Worm (Caenorhabditis elegans) whole organism, L1 larva: Measurements from ENCODE around the gene fbxa-15.

Experiments used
- C04F5.9 ChIP-seq: sonication (generic microtip); optimal IDR thresholded peaks from 2 replicates; lab custom pipeline; 2016; ENCODE audit warnings: missing genetic modification characterization, missing compliant biosample characterization
- C16A3.4 ChIP-seq: fragments of 150-350 bp; optimal IDR thresholded peaks from 2 replicates; lab custom pipeline; 2014; ENCODE audit warnings: missing biosample characterization, missing genetic modification characterization
- C34B4.2 ChIP-seq: sonication (generic microtip); optimal IDR thresholded peaks from 2 replicates; lab custom pipeline; 2017; ENCODE audit warnings: mild to moderate bottlenecking, missing genetic modification characterization, missing compliant biosample characterization
- aha-1 ChIP-seq: fragments of 150-350 bp; optimal IDR thresholded peaks from 2 replicates; lab custom pipeline; 2014; ENCODE audit warnings: missing biosample characterization, missing genetic modification characterization
- ceh-90 ChIP-seq: sonication (generic microtip); optimal IDR thresholded peaks from 2 replicates; lab custom pipeline; 2016; ENCODE audit warnings: missing genetic modification characterization, missing compliant biosample characterization
- dpl-1 ChIP-seq, 3 experiments: fragments of 150-350 bp in 2 of 3; sonication (generic microtip) in 1 of 3; optimal IDR thresholded peaks; 2 replicates each; lab custom pipeline; 2014 to 2017; ENCODE audit warnings: missing biosample characterization in 3 of 3, missing genetic modification characterization in 3 of 3, missing genetic modification reagents in 3 of 3
- dsc-1 ChIP-seq: sonication (generic microtip); optimal IDR thresholded peaks from 2 replicates; lab custom pipeline; 2016; ENCODE audit warnings: mild to moderate bottlenecking, missing genetic modification characterization, missing compliant biosample characterization
- efl-1 ChIP-seq, 4 experiments: fragments of 150-350 bp; optimal IDR thresholded peaks in 3 of 4; peaks in 1 of 4; 1 replicate in 1 of 4; 2 replicates in 3 of 4; lab custom pipeline; 2014; ENCODE audit warnings: missing biosample characterization in 2 of 4, missing genetic modification characterization in 2 of 4, missing genetic modification reagents in 2 of 4
- efl-3 ChIP-seq: fragments of 200-800 bp; sonication (Bioruptor generic); optimal IDR thresholded peaks from 2 replicates; lab custom pipeline; 2018; ENCODE audit warnings: mild to moderate bottlenecking, missing genetic modification characterization, missing compliant biosample characterization
- elt-2 ChIP-seq: sonication (generic microtip); optimal IDR thresholded peaks from 2 replicates; lab custom pipeline; 2016; ENCODE audit warnings: missing genetic modification characterization, mild to moderate bottlenecking, inconsistent platforms, missing compliant biosample characterization, missing genetic modification reagents
- fkh-8 ChIP-seq: sonication (generic microtip); optimal IDR thresholded peaks from 2 replicates; lab custom pipeline; 2016; ENCODE audit warnings: mild to moderate bottlenecking, missing genetic modification characterization, missing compliant biosample characterization
- hlh-17 ChIP-seq: fragments of 200-800 bp; sonication (Bioruptor generic); optimal IDR thresholded peaks from 2 replicates; lab custom pipeline; 2018; ENCODE audit warnings: missing genetic modification characterization, mild to moderate bottlenecking, missing compliant biosample characterization, moderate library complexity, borderline replicate concordance
- lin-14 ChIP-seq: fragments of 200-800 bp; sonication (Bioruptor generic); optimal IDR thresholded peaks from 2 replicates; lab custom pipeline; 2018; ENCODE audit warnings: mild to moderate bottlenecking, missing genetic modification characterization, moderate library complexity, missing compliant biosample characterization
- lin-15B ChIP-seq: fragments of 150-350 bp; sonication (generic microtip); optimal IDR thresholded peaks from 3 replicates; lab custom pipeline; 2014; ENCODE audit warnings: missing biosample characterization, missing genetic modification characterization
- lir-3 ChIP-seq: sonication (generic microtip); optimal IDR thresholded peaks from 2 replicates; lab custom pipeline; 2016; ENCODE audit warnings: mild to moderate bottlenecking, missing genetic modification characterization, moderate library complexity, missing compliant biosample characterization; ENCODE audit not compliant: poor library complexity
- lsy-2 ChIP-seq, 2 experiments: fragments of 150-350 bp; optimal IDR thresholded peaks; 2 replicates each; lab custom pipeline; 2014; ENCODE audit warnings: missing biosample characterization in 2 of 2, missing genetic modification characterization in 2 of 2
- mef-2 ChIP-seq: fragments of 150-350 bp; optimal IDR thresholded peaks from 2 replicates; lab custom pipeline; 2014; ENCODE audit warnings: missing biosample characterization, missing genetic modification characterization
- nhr-19 ChIP-seq: fragments of 200-800 bp; sonication (Bioruptor generic); conservative IDR thresholded peaks from 2 replicates; pipeline ENCODE4 v1.3.6; 2022; ENCODE audit warnings: missing genetic modification characterization, missing compliant biosample characterization
- nhr-20 ChIP-seq: sonication (generic microtip); optimal IDR thresholded peaks from 2 replicates; lab custom pipeline; 2016; ENCODE audit warnings: mild to moderate bottlenecking, missing genetic modification characterization, missing compliant biosample characterization
- nhr-77 ChIP-seq: fragments of 150-350 bp; optimal IDR thresholded peaks from 2 replicates; lab custom pipeline; 2014; ENCODE audit warnings: missing biosample characterization, missing genetic modification characterization
- nhr-85 ChIP-seq: sonication (generic microtip); peaks from one replicate; lab custom pipeline; 2016; ENCODE audit warnings: missing genetic modification characterization, inconsistent platforms, missing compliant biosample characterization
- pax-3 ChIP-seq: fragments of 200-800 bp; sonication (Bioruptor generic); optimal IDR thresholded peaks from 2 replicates; lab custom pipeline; 2018; ENCODE audit warnings: mild to moderate bottlenecking, missing genetic modification characterization, moderate library complexity, missing compliant biosample characterization
- pqm-1 ChIP-seq: sonication (generic microtip); optimal IDR thresholded peaks from 3 replicates; lab custom pipeline; 2017; ENCODE audit warnings: missing biosample characterization, missing genetic modification characterization
- rnt-1 ChIP-seq: sonication (generic microtip); optimal IDR thresholded peaks from 2 replicates; lab custom pipeline; 2016; ENCODE audit warnings: mild to moderate bottlenecking, missing genetic modification characterization, moderate library complexity, missing compliant biosample characterization
- skn-1 ChIP-seq: fragments of 150-350 bp; optimal IDR thresholded peaks from 2 replicates; lab custom pipeline; 2014; ENCODE audit warnings: missing biosample characterization, missing genetic modification characterization
- vab-15 ChIP-seq: sonication (generic microtip); optimal IDR thresholded peaks from 2 replicates; lab custom pipeline; 2017; ENCODE audit warnings: missing genotype, mild to moderate bottlenecking, missing genetic modification characterization, missing compliant biosample characterization
- zip-4 ChIP-seq: fragments of 200-800 bp; sonication (Bioruptor generic); optimal IDR thresholded peaks from 2 replicates; lab custom pipeline; 2018; ENCODE audit warnings: mild to moderate bottlenecking, missing genetic modification characterization, moderate library complexity, missing compliant biosample characterization

Gene fbxa-15

ce11 chrIII:1323555-1323954, 2.1 kb upstream of the fbxa-15 start:
- TF ChIP-seq lsy-2 (tag; optimal IDR thresholded peaks at IDR 0.05; lab: Kevin White, UChicago) (peak in 1 of 2 experiments; percentile 20), dpl-1 (GFP tag; optimal IDR thresholded peaks at IDR 0.05; lab: Kevin White, UChicago) (no peak), elt-2 (tag; lab: Kevin White, UChicago) (peak; percentile 92), pax-3 (tag; lab: Kevin White, UChicago) (peak; percentile 16), vab-15 (no peak), ceh-90 (no peak), efl-3 (GFP tag; lab: Kevin White, UChicago) (no peak), hlh-17 (GFP tag; lab: Kevin White, UChicago) (no peak), aha-1 (no peak), nhr-20 (tag; lab: Kevin White, UChicago) (no peak), C04F5.9 (tag; lab: Kevin White, UChicago) (no peak), pqm-1 (tag; lab: Kevin White, UChicago) (peak; percentile 89), efl-1 (optimal IDR thresholded peaks at IDR 0.05; lab: Kevin White, UChicago) (no peak), efl-1 (GFP tag; optimal IDR thresholded peaks at IDR 0.05 in 1 of 2; lab: Kevin White, UChicago) (no peak)

DNA sequence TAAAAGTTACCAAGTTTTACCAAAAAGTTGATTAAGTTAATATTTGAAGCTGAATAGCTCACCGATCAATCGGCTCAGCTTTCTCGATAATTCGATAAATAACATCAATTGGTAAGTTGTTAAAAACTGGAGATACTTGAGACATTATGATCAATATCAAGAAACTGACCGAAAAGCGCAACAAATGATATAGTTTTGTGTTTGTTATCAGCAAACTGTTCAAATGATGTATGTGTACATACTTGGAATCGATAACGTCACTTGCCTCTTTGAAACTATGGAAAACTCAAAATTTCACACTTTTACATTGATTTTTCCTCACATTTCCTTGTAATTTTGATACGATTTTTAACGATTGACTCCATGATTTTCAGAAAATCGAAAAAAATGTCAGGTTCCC, 6.4 kb downstream of the fbxa-15 start, which contains the start of the genes fbxa-80 and fbxa-19:
fbxa-80 (minus strand) TSS at position 173 of the 400 bp plus-strand sequence.
fbxa-19 (plus strand) TSS at position 364 of the 400 bp plus-strand sequence.
- TF ChIP-seq nhr-77 (tag; lab: Kevin White, UChicago): no peak
- TF ChIP-seq elt-2 (tag; lab: Kevin White, UChicago): peak; percentile 33
- no peak for TF ChIP-seq lin-14 (GFP tag; lab: Kevin White, UChicago)
- TF ChIP-seq mef-2 (tag; lab: Kevin White, UChicago): no peak

ce11 chrIII:1314283-1314682, 7.2 kb downstream of the fbxa-15 start:
- no peak for TF ChIP-seq efl-1 (optimal IDR thresholded peaks at IDR 0.05; lab: Kevin White, UChicago)
- peak in 1 of 2 experiments; percentile 24 for TF ChIP-seq efl-1 (GFP tag; optimal IDR thresholded peaks at IDR 0.05 in 1 of 2; lab: Kevin White, UChicago)
- TF ChIP-seq dsc-1 (tag; lab: Kevin White, UChicago): no peak

DNA sequence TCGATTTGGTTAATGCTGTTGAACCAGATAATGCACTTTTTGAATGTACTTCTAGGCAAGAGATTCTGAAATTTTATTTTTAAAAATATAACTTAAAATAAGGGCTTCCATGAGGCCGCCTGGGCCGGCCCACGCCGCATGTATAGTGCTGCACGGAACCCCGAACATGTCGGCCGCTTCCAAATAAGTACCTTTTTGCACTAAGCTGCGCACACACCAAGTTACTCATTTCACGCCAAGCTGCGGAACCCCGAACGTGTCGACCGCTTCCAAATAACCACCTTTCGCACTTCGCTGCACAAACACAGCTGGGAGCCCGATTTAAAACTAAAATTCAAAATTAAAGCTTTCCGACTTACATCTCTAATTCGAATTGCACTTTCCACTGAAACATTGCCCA, 10.1 kb downstream of the fbxa-15 start:
- TF ChIP-seq C34B4.2 (tag; lab: Kevin White, UChicago) (no peak), lin-15B (no peak), fkh-8 (no peak), lir-3 (tag; lab: Kevin White, UChicago) (no peak), pax-3 (tag; lab: Kevin White, UChicago) (no peak), rnt-1 (tag; lab: Kevin White, UChicago) (no peak), nhr-85 (tag; lab: Kevin White, UChicago) (no peak), zip-4 (no peak), pqm-1 (tag; lab: Kevin White, UChicago) (no peak)

DNA sequence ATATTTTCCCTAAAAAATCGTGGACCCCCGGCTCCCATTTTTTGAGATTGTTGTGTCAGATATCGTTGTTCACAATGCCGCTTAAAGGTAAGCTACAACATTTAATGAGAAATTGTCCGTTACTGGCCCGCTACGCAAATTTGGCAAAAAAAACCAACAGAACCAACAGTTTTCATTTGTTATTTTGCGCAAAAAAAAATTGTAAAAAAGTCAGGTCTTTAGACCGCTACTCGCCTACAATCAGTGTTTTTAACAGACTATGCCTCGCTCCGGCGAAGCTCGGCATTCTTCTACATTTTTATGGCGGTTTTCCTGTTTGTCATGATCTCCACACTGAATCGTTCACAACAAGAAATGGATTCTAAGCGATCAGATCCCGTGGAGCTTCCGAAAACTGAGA, 12.6 kb downstream of the fbxa-15 start, which contains the start of gene Y82E9BL.12:
Y82E9BL.12 (plus strand) TSS at position 301 of the 400 bp plus-strand sequence.
- TF ChIP-seq efl-1 (optimal IDR thresholded peaks at IDR 0.05; lab: Kevin White, UChicago) (no peak), efl-1 (GFP tag; optimal IDR thresholded peaks at IDR 0.05 in 1 of 2; lab: Kevin White, UChicago) (peak in 1 of 2 experiments; percentile 6), pax-3 (tag; lab: Kevin White, UChicago) (no peak)

DNA sequence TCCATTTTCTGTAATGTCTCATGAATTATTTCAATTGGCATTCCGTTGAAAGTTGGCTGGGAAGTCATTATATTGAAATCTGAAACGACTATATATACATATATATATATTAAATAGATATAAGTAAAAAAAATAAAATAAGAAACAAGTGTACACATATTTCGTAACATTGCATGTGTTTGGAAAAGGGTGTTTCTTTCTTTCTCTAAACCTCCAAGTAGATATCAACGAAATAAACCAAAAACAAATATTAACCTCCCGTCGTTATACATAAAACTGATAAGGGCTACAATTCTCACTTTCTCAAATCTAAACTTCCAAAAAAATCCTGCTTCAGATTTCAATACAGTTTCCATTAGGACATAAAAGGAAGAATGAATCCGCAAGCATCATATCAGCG, 13.3 kb downstream of the fbxa-15 start, which contains the start of gene fbxa-79:
fbxa-79 (minus strand) TSS at position 86 of the 400 bp plus-strand sequence.
- TF ChIP-seq C16A3.4 (tag; lab: Kevin White, UChicago): no peak
- 0 out of 2 replicates have a peak, but pooled peaks have one; percentile 3 for TF ChIP-seq nhr-19 (GFP tag; lab: Robert Waterston, UW)
- TF ChIP-seq elt-2 (tag; lab: Kevin White, UChicago): peak; percentile 55
- TF ChIP-seq skn-1 (tag; lab: Kevin White, UChicago): peak; percentile 59

DNA sequence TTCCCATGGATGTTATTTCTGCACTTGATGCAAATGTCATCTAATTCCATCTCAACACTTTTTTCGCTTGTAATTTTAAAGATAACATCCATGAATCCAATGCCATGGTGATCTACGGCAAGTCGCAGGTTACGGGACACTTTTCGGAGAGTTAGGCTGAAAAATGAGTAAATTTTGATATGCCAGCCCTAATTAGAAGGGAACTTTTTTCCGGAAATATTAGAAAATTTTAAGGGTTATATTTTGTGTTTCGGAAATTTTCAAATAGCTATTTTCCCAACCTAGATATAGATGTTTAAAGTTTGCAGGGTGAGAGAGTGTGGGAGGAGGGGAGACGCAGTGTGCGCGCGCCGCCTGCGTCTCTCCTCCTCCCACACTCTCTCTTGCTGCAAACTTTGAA, 14.1 kb downstream of the fbxa-15 start:
- TF ChIP-seq efl-1 (optimal IDR thresholded peaks at IDR 0.05; lab: Kevin White, UChicago): no peak
- peak in 1 of 2 experiments; percentile 51 for TF ChIP-seq efl-1 (GFP tag; optimal IDR thresholded peaks at IDR 0.05 in 1 of 2; lab: Kevin White, UChicago)
- no peak for TF ChIP-seq fkh-8
